Fruit fly (Drosophila melanogaster) whole organism, embryonic: ENCODE measurements around the gene CG5399.

Experiments
- CG10366 ChIP-seq: fragments of 200-800 bp; sonication (Bioruptor generic); IDR thresholded peaks from 2 replicates; pipeline ENCODE4 v1.3.6; 2022; ENCODE audit warnings: missing biosample characterization, missing genetic modification characterization
- CG15514 ChIP-seq: fragments of 200-800 bp; sonication (Bioruptor generic); optimal IDR thresholded peaks from 3 replicates; lab custom pipeline; 2017; ENCODE audit warnings: missing biosample characterization, missing genetic modification characterization, mild to moderate bottlenecking, moderate library complexity, missing genetic modification reagents
- CG33213 ChIP-seq: fragments of 200-800 bp; sonication (Bioruptor generic); optimal IDR thresholded peaks from 3 replicates; lab custom pipeline; 2016; ENCODE audit warnings: missing biosample characterization, missing genetic modification characterization
- CG4820 ChIP-seq: fragments of 200-800 bp; sonication (Bioruptor generic); optimal IDR thresholded peaks from 3 replicates; lab custom pipeline; 2016; ENCODE audit warnings: missing biosample characterization, missing genetic modification characterization
- CG8924 ChIP-seq: fragments of 200-800 bp; optimal IDR thresholded peaks from 3 replicates; lab custom pipeline; 2019; ENCODE audit warnings: missing biosample characterization, mild to moderate bottlenecking, missing genetic modification characterization, moderate library complexity
- Ets97D ChIP-seq: fragments of 200-800 bp; sonication (Bioruptor generic); optimal IDR thresholded peaks from 3 replicates; lab custom pipeline; 2016; ENCODE audit warnings: missing biosample characterization, missing genetic modification characterization
- Poxn ChIP-seq: fragments of 200-800 bp; sonication (Bioruptor generic); IDR thresholded peaks from 2 replicates; pipeline ENCODE4 v1.3.6; 2022; ENCODE audit warnings: missing biosample characterization, missing genetic modification characterization
- chm ChIP-seq: fragments of 200-800 bp; sonication (Bioruptor generic); IDR thresholded peaks from 2 replicates; pipeline ENCODE4 v1.3.6; 2022; ENCODE audit warnings: missing biosample characterization, missing genetic modification characterization
- tgo ChIP-seq: fragments of 200-800 bp; sonication (Bioruptor generic); IDR thresholded peaks from 3 replicates; pipeline ENCODE4 v1.3.6; 2022; ENCODE audit warnings: missing biosample characterization, missing genetic modification characterization

- no peak for TF ChIP-seq CG8924 (tag; lab: Kevin White, UChicago)
- no peak for TF ChIP-seq CG15514
- no peak for TF ChIP-seq CG10366
- TF ChIP-seq tgo: no peak
- no peak for TF ChIP-seq CG4820 (GFP tag; lab: Kevin White, UChicago)
- no peak for TF ChIP-seq Ets97D (GFP tag; lab: Kevin White, UChicago)
- no peak for TF ChIP-seq Poxn (GFP tag; lab: Robert Waterston, UW)
- TF ChIP-seq chm (GFP tag; lab: Robert Waterston, UW): no peak
- TF ChIP-seq CG33213 (GFP tag; lab: Kevin White, UChicago): no peak
These were observed 9.3 kb downstream of the CG5399 start, which contains the start of gene CG5404 for dm6 chr3R:15704376-15704775.
